Worm (Caenorhabditis elegans) whole organism, young adult: Measurements from ENCODE around the gene clc-7.

Experiments
- B0019.2 ChIP-seq: fragments of 200-800 bp; sonication (Bioruptor generic); conservative IDR thresholded peaks from 2 replicates; pipeline ENCODE4 v1.3.6; 2022; ENCODE audit warnings: missing genetic modification reagents, missing genetic modification characterization, missing compliant biosample characterization
- B0035.1 ChIP-seq: sonication (generic microtip); optimal IDR thresholded peaks from 2 replicates; lab custom pipeline; 2016; ENCODE audit warnings: missing genetic modification characterization, mild to moderate bottlenecking, missing compliant biosample characterization, missing genotype, missing genetic modification reagents
- B0336.3 ChIP-seq: fragments of 200-800 bp; sonication (Bioruptor generic); IDR thresholded peaks from 2 replicates; pipeline ENCODE4 v1.3.6; 2022; ENCODE audit warnings: missing genetic modification characterization, missing compliant biosample characterization
- C17E4.6 ChIP-seq: fragments of 200-800 bp; sonication (Bioruptor generic); IDR thresholded peaks from 2 replicates; pipeline ENCODE4 v1.3.6; 2022; ENCODE audit warnings: missing genetic modification reagents, missing genetic modification characterization, missing compliant biosample characterization
- F10E7.11 ChIP-seq: sonication (generic microtip); optimal IDR thresholded peaks from 2 replicates; lab custom pipeline; 2017; ENCODE audit warnings: mild to moderate bottlenecking, missing genetic modification characterization, moderate library complexity, missing compliant biosample characterization
- F37B4.10 ChIP-seq: fragments of 200-800 bp; sonication (Bioruptor generic); IDR thresholded peaks from 2 replicates; pipeline ENCODE4 v1.3.6; 2022; ENCODE audit warnings: missing genetic modification characterization, missing compliant biosample characterization
- F39B2.1 ChIP-seq: fragments of 200-800 bp; sonication (Bioruptor generic); IDR thresholded peaks from 2 replicates; pipeline ENCODE4 v1.3.6; 2022; ENCODE audit warnings: missing genetic modification reagents, missing genetic modification characterization, missing compliant biosample characterization
- F52B5.7 ChIP-seq: sonication (generic microtip); optimal IDR thresholded peaks from 2 replicates; lab custom pipeline; 2016; ENCODE audit warnings: mild to moderate bottlenecking, missing genetic modification characterization, missing compliant biosample characterization
- F55B11.4 ChIP-seq: sonication (generic microtip); optimal IDR thresholded peaks from 2 replicates; lab custom pipeline; 2016; ENCODE audit warnings: missing compliant biosample characterization, missing genetic modification characterization, borderline replicate concordance; ENCODE audit not compliant: insufficient read depth
- F57A8.1 ChIP-seq: fragments of 200-800 bp; sonication (Bioruptor generic); optimal IDR thresholded peaks from 2 replicates; lab custom pipeline; 2018; ENCODE audit warnings: mild to moderate bottlenecking, missing genetic modification characterization, moderate library complexity, missing compliant biosample characterization
- K11D2.4 ChIP-seq: fragments of 200-800 bp; sonication (Bioruptor generic); IDR thresholded peaks from 2 replicates; pipeline ENCODE4 v1.3.6; 2022; ENCODE audit warnings: missing genetic modification reagents, missing genetic modification characterization, missing compliant biosample characterization
- Y53F4B.3 ChIP-seq: fragments of 200-800 bp; sonication (Bioruptor generic); IDR thresholded peaks from 2 replicates; pipeline ENCODE4 v1.3.6; 2022; ENCODE audit warnings: missing genetic modification reagents, missing genetic modification characterization, missing compliant biosample characterization
- Y56A3A.18 ChIP-seq: fragments of 200-800 bp; sonication (Bioruptor generic); IDR thresholded peaks from 2 replicates; pipeline ENCODE4 v1.3.6; 2022; ENCODE audit warnings: missing genetic modification reagents, missing genetic modification characterization, missing compliant biosample characterization
- Y67H2A.10 ChIP-seq: fragments of 200-800 bp; sonication (Bioruptor generic); conservative IDR thresholded peaks from 2 replicates; pipeline ENCODE4 v1.3.6; 2022; ENCODE audit warnings: missing genetic modification reagents, missing genetic modification characterization, missing compliant biosample characterization
- Y95B8A.8 ChIP-seq: fragments of 200-800 bp; sonication (Bioruptor generic); IDR thresholded peaks from 2 replicates; pipeline ENCODE4 v1.3.6; 2022; ENCODE audit warnings: missing genetic modification reagents, missing genetic modification characterization, missing compliant biosample characterization
- ZK185.1 ChIP-seq: sonication (generic microtip); optimal IDR thresholded peaks from 2 replicates; lab custom pipeline; 2016; ENCODE audit warnings: mild to moderate bottlenecking, missing genetic modification characterization, missing compliant biosample characterization; ENCODE audit not compliant: poor library complexity, severe bottlenecking
- athp-1 ChIP-seq: sonication (generic microtip); optimal IDR thresholded peaks from 2 replicates; lab custom pipeline; 2017; ENCODE audit warnings: mild to moderate bottlenecking, missing genetic modification characterization, missing compliant biosample characterization
- attf-6 ChIP-seq: fragments of 200-800 bp; sonication (Bioruptor generic); IDR thresholded peaks from 2 replicates; pipeline ENCODE4 v1.3.6; 2022; ENCODE audit warnings: missing genetic modification reagents, missing genetic modification characterization, missing compliant biosample characterization
- bed-1 ChIP-seq: fragments of 200-800 bp; sonication (Bioruptor generic); IDR thresholded peaks from 2 replicates; pipeline ENCODE4 v1.3.6; 2022; ENCODE audit warnings: missing genetic modification reagents, missing genetic modification characterization, missing compliant biosample characterization
- bed-2 ChIP-seq: fragments of 200-800 bp; sonication (Bioruptor generic); IDR thresholded peaks from 2 replicates; pipeline ENCODE4 v1.3.6; 2022; ENCODE audit warnings: missing genetic modification reagents, missing genetic modification characterization, missing compliant biosample characterization
- ccch-3 ChIP-seq: fragments of 200-800 bp; sonication (Bioruptor generic); optimal IDR thresholded peaks from 2 replicates; lab custom pipeline; 2018; ENCODE audit warnings: mild to moderate bottlenecking, missing genetic modification characterization, missing compliant biosample characterization
- cebp-2 ChIP-seq: fragments of 200-800 bp; sonication (Bioruptor generic); IDR thresholded peaks from 2 replicates; pipeline ENCODE4 v1.3.6; 2022; ENCODE audit warnings: missing genetic modification characterization, missing compliant biosample characterization
- ceh-27 ChIP-seq: fragments of 200-800 bp; sonication (Bioruptor generic); optimal IDR thresholded peaks from 2 replicates; lab custom pipeline; 2018; ENCODE audit warnings: mild to moderate bottlenecking, missing genetic modification characterization, moderate library complexity, missing compliant biosample characterization
- ceh-91 ChIP-seq: fragments of 200-800 bp; sonication (Bioruptor generic); IDR thresholded peaks from 2 replicates; pipeline ENCODE4 v1.3.6; 2022; ENCODE audit warnings: missing genetic modification reagents, missing genetic modification characterization, missing compliant biosample characterization
- chd-7 ChIP-seq: sonication (generic microtip); optimal IDR thresholded peaks from 2 replicates; lab custom pipeline; 2016; ENCODE audit warnings: mild to moderate bottlenecking, missing genetic modification characterization, moderate library complexity, missing compliant biosample characterization
- dpff-1 ChIP-seq: sonication (generic microtip); optimal IDR thresholded peaks from 2 replicates; lab custom pipeline; 2017; ENCODE audit warnings: mild to moderate bottlenecking, missing genetic modification characterization, missing compliant biosample characterization
- egl-18 ChIP-seq: fragments of 200-800 bp; sonication (Bioruptor generic); IDR thresholded peaks from 2 replicates; pipeline ENCODE4 v1.3.6; 2022; ENCODE audit warnings: missing genetic modification reagents, missing genetic modification characterization, missing compliant biosample characterization
- egl-44 ChIP-seq: fragments of 200-800 bp; sonication (Bioruptor generic); IDR thresholded peaks from 2 replicates; pipeline ENCODE4 v1.3.6; 2022; ENCODE audit warnings: missing genetic modification reagents, missing genetic modification characterization, missing compliant biosample characterization
- egrh-3 ChIP-seq: fragments of 200-800 bp; sonication (Bioruptor generic); IDR thresholded peaks from 2 replicates; pipeline ENCODE4 v1.3.6; 2022; ENCODE audit warnings: missing genetic modification reagents, missing genetic modification characterization, missing compliant biosample characterization
- ets-4 ChIP-seq: fragments of 200-800 bp; sonication (Bioruptor generic); optimal IDR thresholded peaks from 2 replicates; lab custom pipeline; 2018; ENCODE audit warnings: mild to moderate bottlenecking, missing genetic modification characterization, missing compliant biosample characterization
- hmg-20 ChIP-seq: fragments of 200-800 bp; sonication (Bioruptor generic); IDR thresholded peaks from 2 replicates; pipeline ENCODE4 v1.3.6; 2022; ENCODE audit warnings: missing genetic modification reagents, missing genetic modification characterization, missing compliant biosample characterization
- hsf-1 ChIP-seq: fragments of 200-800 bp; sonication (Bioruptor generic); IDR thresholded peaks from 2 replicates; pipeline ENCODE4 v1.3.6; 2022; ENCODE audit warnings: missing genetic modification reagents, missing genetic modification characterization, missing compliant biosample characterization
- lag-1 ChIP-seq: fragments of 200-800 bp; sonication (Bioruptor generic); IDR thresholded peaks from 2 replicates; pipeline ENCODE4 v1.3.6; 2022; ENCODE audit warnings: missing genetic modification reagents, missing genetic modification characterization, missing compliant biosample characterization
- lin-26 ChIP-seq: fragments of 200-800 bp; sonication (Bioruptor generic); IDR thresholded peaks from 2 replicates; pipeline ENCODE4 v1.3.6; 2022; ENCODE audit warnings: missing genetic modification reagents, missing genetic modification characterization, missing compliant biosample characterization
- lin-35 ChIP-seq, 3 experiments: fragments of 150-350 bp in 2 of 3; sonication (generic microtip) in 1 of 3; optimal IDR thresholded peaks; 2 replicates each; lab custom pipeline; 2014 to 2018; ENCODE audit warnings: missing biosample characterization in 3 of 3, missing genetic modification characterization in 3 of 3, missing genetic modification reagents in 3 of 3
- lin-40 ChIP-seq: sonication (generic microtip); optimal IDR thresholded peaks from 2 replicates; lab custom pipeline; 2016; ENCODE audit warnings: missing genetic modification characterization, mild to moderate bottlenecking, missing compliant biosample characterization, missing genotype, missing genetic modification reagents
- lir-1 ChIP-seq: fragments of 200-800 bp; sonication (Bioruptor generic); conservative IDR thresholded peaks from 2 replicates; pipeline ENCODE4 v1.3.6; 2022; ENCODE audit warnings: missing genetic modification reagents, missing genetic modification characterization, missing compliant biosample characterization
- nfya-2 ChIP-seq: fragments of 200-800 bp; sonication (Bioruptor generic); IDR thresholded peaks from 2 replicates; pipeline ENCODE4 v1.3.6; 2022; ENCODE audit warnings: missing genetic modification reagents, missing genetic modification characterization, missing compliant biosample characterization
- nfyb-1 ChIP-seq: fragments of 200-800 bp; sonication (Bioruptor generic); IDR thresholded peaks from 2 replicates; pipeline ENCODE4 v1.3.6; 2022; ENCODE audit warnings: missing genetic modification reagents, missing genetic modification characterization, missing compliant biosample characterization
- nhr-179 ChIP-seq: sonication (generic microtip); optimal IDR thresholded peaks from 2 replicates; lab custom pipeline; 2016; ENCODE audit warnings: mild to moderate bottlenecking, missing genetic modification characterization, missing compliant biosample characterization
- pha-4 ChIP-seq: fragments of 150-350 bp; sonication (generic microtip); optimal IDR thresholded peaks from 2 replicates; lab custom pipeline; 2014; ENCODE audit warnings: missing biosample characterization, missing genetic modification reagents, missing genetic modification characterization
- rcor-1 ChIP-seq: fragments of 200-800 bp; sonication (Bioruptor generic); IDR thresholded peaks from 2 replicates; pipeline ENCODE4 v1.3.6; 2022; ENCODE audit warnings: missing genetic modification reagents, missing genetic modification characterization, missing compliant biosample characterization
- repo-1 ChIP-seq: sonication (generic microtip); optimal IDR thresholded peaks from 2 replicates; lab custom pipeline; 2017; ENCODE audit warnings: mild to moderate bottlenecking, missing genetic modification characterization, missing compliant biosample characterization
- sdz-38 ChIP-seq: sonication (generic microtip); optimal IDR thresholded peaks from 2 replicates; lab custom pipeline; 2016; ENCODE audit warnings: missing genotype, missing genetic modification characterization, missing compliant biosample characterization
- snpc-3.4 ChIP-seq: sonication (generic microtip); optimal IDR thresholded peaks from 2 replicates; lab custom pipeline; 2017; ENCODE audit warnings: missing genetic modification characterization, mild to moderate bottlenecking, missing compliant biosample characterization, antibody characterized with exemption, moderate library complexity, missing genotype, missing genetic modification reagents
- somi-1 ChIP-seq: fragments of 200-800 bp; sonication (Bioruptor generic); optimal IDR thresholded peaks from 2 replicates; lab custom pipeline; 2018; ENCODE audit warnings: mild to moderate bottlenecking, missing genetic modification characterization, missing compliant biosample characterization
- unc-62 ChIP-seq: fragments of 150-350 bp; optimal IDR thresholded peaks from 2 replicates; lab custom pipeline; 2014; ENCODE audit warnings: missing biosample characterization, missing genetic modification reagents, missing genetic modification characterization
- zfh-2 ChIP-seq: fragments of 200-800 bp; sonication (Bioruptor generic); conservative IDR thresholded peaks from 2 replicates; pipeline ENCODE4 v1.3.6; 2022; ENCODE audit warnings: missing genetic modification reagents, missing genetic modification characterization, missing compliant biosample characterization
- ztf-3 ChIP-seq: fragments of 200-800 bp; sonication (Bioruptor generic); optimal IDR thresholded peaks from 2 replicates; lab custom pipeline; 2018; ENCODE audit warnings: mild to moderate bottlenecking, missing genetic modification characterization, missing compliant biosample characterization

The clc-7 gene

DNA sequence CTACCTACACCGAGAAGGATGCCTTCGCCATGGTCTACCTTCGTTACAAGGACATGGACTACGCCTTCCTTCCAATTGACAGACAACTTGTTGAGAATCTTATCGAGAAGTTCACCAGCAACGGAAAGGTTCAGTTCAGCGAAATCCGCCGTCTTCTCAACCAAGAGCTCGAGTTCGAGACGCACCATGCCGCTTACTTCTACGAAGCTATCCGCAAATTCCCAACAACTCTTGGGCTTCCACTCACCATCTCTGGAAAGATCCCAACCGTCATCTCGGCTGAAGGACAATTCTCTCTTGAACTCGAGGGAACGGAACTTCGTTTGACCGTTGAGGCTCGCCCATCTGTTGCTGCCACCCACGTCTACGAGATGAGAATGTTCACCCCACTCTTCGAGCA lies 35.5 kb downstream of the clc-7 start (continued):
- no peak for TF ChIP-seq snpc-3.4 (tag; lab: Kevin White, UChicago)
- TF ChIP-seq lir-1 (GFP tag; lab: Robert Waterston, UW) = no peak
- TF ChIP-seq rcor-1 (GFP tag; lab: Robert Waterston, UW) = 0 out of 2 replicates have a peak, but pooled peaks have one; percentile 4
- TF ChIP-seq egl-18 (GFP tag; lab: Robert Waterston, UW) = no peak
- no peak for TF ChIP-seq ets-4 (GFP tag; lab: Kevin White, UChicago)
- 0 out of 2 replicates have a peak, but pooled peaks have one; percentile 77 for TF ChIP-seq Y56A3A.18
- no peak for TF ChIP-seq somi-1 (GFP tag; lab: Kevin White, UChicago)
- TF ChIP-seq bed-2 (GFP tag; lab: Robert Waterston, UW) = no peak
- TF ChIP-seq unc-62 (GFP tag; lab: Kevin White, UChicago) = no peak
- no peak for TF ChIP-seq chd-7 (tag; lab: Kevin White, UChicago)
- TF ChIP-seq Y53F4B.3 (GFP tag; lab: Robert Waterston, UW) = no peak
- no peak for TF ChIP-seq attf-6 (GFP tag; lab: Robert Waterston, UW)
- TF ChIP-seq F57A8.1 = no peak
- TF ChIP-seq nhr-179 (tag; lab: Kevin White, UChicago) = no peak
- no peak for TF ChIP-seq hmg-20 (GFP tag; lab: Robert Waterston, UW)
- TF ChIP-seq ceh-91 = 0 out of 2 replicates have a peak, but pooled peaks have one; percentile 16
- no peak for TF ChIP-seq ccch-3 (GFP tag; lab: Kevin White, UChicago)
- TF ChIP-seq ZK185.1 (tag; lab: Kevin White, UChicago) = peak; percentile 59
- TF ChIP-seq C17E4.6 (GFP tag; lab: Robert Waterston, UW) = no peak
- TF ChIP-seq athp-1 (tag; lab: Kevin White, UChicago) = no peak
- TF ChIP-seq cebp-2 (GFP tag; lab: Robert Waterston, UW) = no peak
- 0 out of 2 replicates have a peak, but pooled peaks have one; percentile 28 for TF ChIP-seq lin-26 (GFP tag; lab: Robert Waterston, UW)
- TF ChIP-seq F10E7.11 (tag; lab: Kevin White, UChicago) = no peak
- TF ChIP-seq bed-1 (GFP tag; lab: Robert Waterston, UW) = no peak
- no peak for TF ChIP-seq lag-1
- no peak for TF ChIP-seq ceh-27 (GFP tag; lab: Kevin White, UChicago)
- TF ChIP-seq F52B5.7 (tag; lab: Kevin White, UChicago) = peak; percentile 3
- no peak for TF ChIP-seq F37B4.10 (GFP tag; lab: Robert Waterston, UW)
- TF ChIP-seq repo-1 = peak; percentile 55
- no peak for TF ChIP-seq K11D2.4
- TF ChIP-seq, all 124 proteins: peak for 9

DNA sequence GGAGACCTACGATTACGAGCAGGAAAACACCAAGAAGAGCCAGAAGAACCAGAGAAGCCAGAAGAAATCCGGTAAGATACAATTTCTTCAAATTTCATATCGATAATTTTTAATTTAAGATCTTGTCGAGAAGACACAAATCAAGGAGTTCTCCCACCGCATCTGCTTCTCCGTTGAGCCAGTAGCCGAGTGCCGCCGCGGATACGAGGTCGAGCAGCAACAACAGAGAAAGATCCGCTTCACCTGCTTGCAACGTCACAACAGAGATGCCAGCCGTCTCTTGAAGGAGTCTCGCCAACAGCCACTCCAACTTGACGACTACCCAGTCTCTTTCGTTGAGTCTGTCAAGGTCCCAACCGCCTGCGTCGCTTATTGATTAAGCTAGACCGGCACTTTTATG lies 37.8 kb downstream of the clc-7 start:
- TF ChIP-seq Y67H2A.10 (GFP tag; lab: Robert Waterston, UW) = no peak
- TF ChIP-seq lin-40 (tag; lab: Kevin White, UChicago) = no peak
- TF ChIP-seq F55B11.4 = no peak
- TF ChIP-seq sdz-38 (tag; lab: Kevin White, UChicago) = no peak
- TF ChIP-seq egrh-3 = no peak; the same call in 1 of the 2 replicates
- no peak for TF ChIP-seq ztf-3 (GFP tag; lab: Kevin White, UChicago)
- no peak for TF ChIP-seq hsf-1 (GFP tag; lab: Robert Waterston, UW)
- no peak for TF ChIP-seq bed-2 (GFP tag; lab: Robert Waterston, UW)
- no peak for TF ChIP-seq egl-18 (GFP tag; lab: Robert Waterston, UW)
- TF ChIP-seq zfh-2 = peak; percentile 43; the same call in 1 of the 2 replicates
- no peak for TF ChIP-seq B0035.1 (tag; lab: Kevin White, UChicago)
- TF ChIP-seq B0019.2 = no peak
- TF ChIP-seq nfya-2 = no peak
- 0 out of 2 replicates have a peak, but pooled peaks have one; percentile 10 for TF ChIP-seq Y95B8A.8
- TF ChIP-seq nfyb-1 (GFP tag; lab: Robert Waterston, UW) = no peak
- TF ChIP-seq pha-4 (tag; lab: Kevin White, UChicago) = no peak
- TF ChIP-seq dpff-1 (tag; lab: Kevin White, UChicago) = no peak
- peak; percentile 0; the same call in 1 of the 2 replicates for TF ChIP-seq B0336.3 (GFP tag; lab: Robert Waterston, UW)
- no peak for TF ChIP-seq K11D2.4
- 0 out of 2 replicates have a peak, but pooled peaks have one; percentile 23 for TF ChIP-seq egl-44 (GFP tag; lab: Robert Waterston, UW)
- TF ChIP-seq lin-35 (GFP tag; optimal IDR thresholded peaks at IDR 0.05; lab: Kevin White, UChicago) = no peak
- no peak for TF ChIP-seq F39B2.1 (GFP tag; lab: Robert Waterston, UW)
